Worm (Caenorhabditis elegans) whole organism, mixed stage, embryonic: ENCODE data around the gene F22B8.3.

Source experiments
- bed-3 ChIP-seq: fragments of 200-800 bp; sonication (Bioruptor generic); optimal IDR thresholded peaks from 3 replicates; lab custom pipeline; 2018; ENCODE audit warnings: mild to moderate bottlenecking, missing genetic modification characterization, moderate library complexity, missing compliant biosample characterization
- blmp-1 ChIP-seq: fragments of 150-350 bp; optimal IDR thresholded peaks from 2 replicates; lab custom pipeline; 2014; ENCODE audit warnings: missing biosample characterization, missing genetic modification characterization
- ceh-39 ChIP-seq: fragments of 150-350 bp; optimal IDR thresholded peaks from 2 replicates; lab custom pipeline; 2014; ENCODE audit warnings: missing biosample characterization, missing genetic modification characterization
- ceh-43 ChIP-seq: fragments of 200-800 bp; sonication (Bioruptor generic); optimal IDR thresholded peaks from 2 replicates; lab custom pipeline; 2018; ENCODE audit warnings: mild to moderate bottlenecking, missing genetic modification characterization, moderate library complexity, missing compliant biosample characterization
- ceh-83 ChIP-seq: fragments of 200-800 bp; sonication (Bioruptor generic); optimal IDR thresholded peaks from 2 replicates; lab custom pipeline; 2018; ENCODE audit warnings: mild to moderate bottlenecking, missing genetic modification characterization, missing compliant biosample characterization
- ces-1 ChIP-seq: fragments of 150-350 bp; optimal IDR thresholded peaks from 2 replicates; lab custom pipeline; 2014; ENCODE audit warnings: missing biosample characterization, missing genetic modification reagents, missing genetic modification characterization
- drap-1 ChIP-seq: fragments of 200-800 bp; sonication (Bioruptor generic); optimal IDR thresholded peaks from 3 replicates; lab custom pipeline; 2018; ENCODE audit warnings: mild to moderate bottlenecking, missing genetic modification characterization, missing compliant biosample characterization
- elt-1 ChIP-seq: sonication (generic microtip); optimal IDR thresholded peaks from 2 replicates; lab custom pipeline; 2017; ENCODE audit warnings: missing genetic modification characterization, mild to moderate bottlenecking, missing compliant biosample characterization, antibody characterized with exemption, moderate library complexity, borderline replicate concordance; ENCODE audit not compliant: insufficient read depth
- elt-3 ChIP-seq: fragments of 150-350 bp; optimal IDR thresholded peaks from 2 replicates; lab custom pipeline; 2014; ENCODE audit warnings: missing biosample characterization, missing genetic modification characterization
- flh-1 ChIP-seq: fragments of 200-800 bp; sonication (Bioruptor generic); optimal IDR thresholded peaks from 2 replicates; lab custom pipeline; 2018; ENCODE audit warnings: mild to moderate bottlenecking, missing genetic modification characterization, moderate library complexity, missing compliant biosample characterization
- ham-2 ChIP-seq: fragments of 200-800 bp; sonication (Bioruptor generic); optimal IDR thresholded peaks from 2 replicates; lab custom pipeline; 2018; ENCODE audit warnings: mild to moderate bottlenecking, missing genetic modification characterization, missing compliant biosample characterization
- hlh-1 ChIP-seq: fragments of 150-350 bp; optimal IDR thresholded peaks from 2 replicates; lab custom pipeline; 2014; ENCODE audit warnings: missing biosample characterization, missing genetic modification reagents, missing genetic modification characterization
- lin-13 ChIP-seq: fragments of 150-350 bp; optimal IDR thresholded peaks from 2 replicates; lab custom pipeline; 2014; ENCODE audit warnings: missing biosample characterization, missing genetic modification characterization
- lin-32 ChIP-seq: fragments of 200-800 bp; sonication (Bioruptor generic); optimal IDR thresholded peaks from 2 replicates; lab custom pipeline; 2018; ENCODE audit warnings: mild to moderate bottlenecking, missing genetic modification characterization, missing compliant biosample characterization
- lsy-2 ChIP-seq: fragments of 150-350 bp; optimal IDR thresholded peaks from 2 replicates; lab custom pipeline; 2014; ENCODE audit warnings: missing biosample characterization, missing genetic modification characterization
- mep-1 ChIP-seq: fragments of 150-350 bp; optimal IDR thresholded peaks from 2 replicates; lab custom pipeline; 2017; ENCODE audit warnings: missing biosample characterization, missing genetic modification reagents, missing genetic modification characterization, inconsistent platforms
- mls-2 ChIP-seq: sonication (generic microtip); optimal IDR thresholded peaks from 2 replicates; lab custom pipeline; 2016; ENCODE audit warnings: mild to moderate bottlenecking, missing genetic modification characterization, moderate library complexity, missing compliant biosample characterization
- nhr-2 ChIP-seq: fragments of 150-350 bp; optimal IDR thresholded peaks from 2 replicates; lab custom pipeline; 2014; ENCODE audit warnings: missing biosample characterization, missing genetic modification characterization
- nhr-237 ChIP-seq: fragments of 150-350 bp; optimal IDR thresholded peaks from 2 replicates; lab custom pipeline; 2014; ENCODE audit warnings: missing biosample characterization, missing genetic modification characterization
- nhr-28 ChIP-seq: fragments of 150-350 bp; optimal IDR thresholded peaks from 2 replicates; lab custom pipeline; 2014; ENCODE audit warnings: missing biosample characterization, missing genetic modification characterization
- nhr-76 ChIP-seq: sonication (generic microtip); optimal IDR thresholded peaks from 2 replicates; lab custom pipeline; 2017; ENCODE audit warnings: missing biosample characterization, missing genetic modification characterization
- pha-4 ChIP-seq: fragments of 150-350 bp; optimal IDR thresholded peaks from 2 replicates; lab custom pipeline; 2018; ENCODE audit warnings: missing biosample characterization, missing genetic modification reagents, missing genetic modification characterization
- sem-2 ChIP-seq: fragments of 200-800 bp; sonication (Bioruptor generic); optimal IDR thresholded peaks from 2 replicates; lab custom pipeline; 2018; ENCODE audit warnings: mild to moderate bottlenecking, missing genetic modification characterization, missing compliant biosample characterization
- snpc-4 ChIP-seq: fragments of 150-350 bp; optimal IDR thresholded peaks from 2 replicates; lab custom pipeline; 2014; ENCODE audit warnings: missing biosample characterization, missing genetic modification characterization
- sptf-1 ChIP-seq: sonication (generic microtip); optimal IDR thresholded peaks from 2 replicates; lab custom pipeline; 2017; ENCODE audit warnings: mild to moderate bottlenecking, missing genetic modification characterization, moderate library complexity, missing compliant biosample characterization
- tbx-8 ChIP-seq: fragments of 200-800 bp; sonication (Bioruptor generic); optimal IDR thresholded peaks from 2 replicates; lab custom pipeline; 2018; ENCODE audit warnings: mild to moderate bottlenecking, missing genetic modification characterization, moderate library complexity, missing compliant biosample characterization
- unc-120 ChIP-seq: sonication (generic microtip); optimal IDR thresholded peaks from 2 replicates; lab custom pipeline; 2017; ENCODE audit warnings: missing genetic modification characterization, missing compliant biosample characterization; ENCODE audit not compliant: poor library complexity, severe bottlenecking
- unc-39 ChIP-seq: fragments of 150-350 bp; optimal IDR thresholded peaks from 2 replicates; lab custom pipeline; 2014; ENCODE audit warnings: missing biosample characterization, missing genetic modification characterization
- unc-62 ChIP-seq: fragments of 150-350 bp; optimal IDR thresholded peaks from 2 replicates; lab custom pipeline; 2014; ENCODE audit warnings: missing biosample characterization, missing genetic modification reagents, missing genetic modification characterization
- zip-8 ChIP-seq: fragments of 150-350 bp; optimal IDR thresholded peaks from 2 replicates; lab custom pipeline; 2014; ENCODE audit warnings: missing biosample characterization, missing genetic modification characterization

F22B8.3 gene

DNA sequence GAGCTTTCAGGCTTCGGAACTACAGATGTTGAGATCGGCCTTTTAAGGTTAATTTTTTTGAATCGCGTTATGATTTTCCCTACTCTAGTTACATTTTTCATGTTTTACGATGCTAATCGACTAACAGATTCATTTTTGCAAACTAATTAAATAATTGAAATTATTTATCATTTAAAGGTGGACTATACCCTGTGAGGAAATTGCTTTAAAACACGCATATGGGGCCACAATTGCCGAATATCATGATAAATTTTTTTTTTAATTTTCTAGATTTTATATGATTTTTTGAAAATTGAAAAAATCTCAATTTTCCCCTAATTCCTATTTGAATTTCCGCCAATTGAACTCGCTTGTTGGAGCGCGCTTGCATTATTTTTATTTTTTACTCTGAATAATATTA is 28.8 kb upstream of the F22B8.3 start, which contains the start of gene fbxa-100:
TSS of gene fbxa-100 (minus strand) at position 101 of the 400 bp plus-strand sequence.
- TF ChIP-seq ceh-43 (GFP tag; lab: Kevin White, UChicago) (no peak), sem-2 (GFP tag; lab: Kevin White, UChicago) (no peak), unc-120 (tag; lab: Kevin White, UChicago) (no peak), nhr-28 (no peak), elt-3 (no peak), elt-1 (tag; lab: Kevin White, UChicago) (no peak), ham-2 (no peak), mls-2 (tag; lab: Kevin White, UChicago) (no peak), nhr-76 (no peak), drap-1 (GFP tag; lab: Kevin White, UChicago) (no peak), unc-62 (GFP tag; lab: Kevin White, UChicago) (no peak), ceh-39 (no peak), ces-1 (GFP tag; lab: Kevin White, UChicago) (no peak)
- TF ChIP-seq, all 35 proteins: peak for 0

DNA sequence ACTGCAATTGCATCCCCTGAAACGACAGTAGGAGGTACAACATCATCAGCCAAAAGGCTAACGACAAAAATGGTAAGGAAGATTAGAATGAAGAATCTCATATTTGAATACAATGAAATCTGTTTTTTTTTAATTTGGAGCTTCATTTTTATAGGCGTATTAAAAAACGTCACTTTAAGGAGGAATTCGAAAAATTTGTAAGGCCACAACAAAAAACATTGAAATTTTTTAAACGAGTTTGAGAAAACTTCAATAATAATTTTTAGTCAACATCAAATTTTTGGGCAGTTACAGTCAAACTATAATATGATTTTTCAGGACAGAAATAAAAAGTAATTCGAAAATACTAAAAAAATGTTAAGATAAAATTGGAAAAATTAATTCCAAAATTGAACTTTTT is 28.0 kb upstream of the F22B8.3 start, which contains the start of gene F14H3.14:
TSS of gene F14H3.14 (minus strand) at position 101 of the 400 bp plus-strand sequence.
- no peak for TF ChIP-seq sem-2 (GFP tag; lab: Kevin White, UChicago)
- TF ChIP-seq tbx-8 (GFP tag; lab: Kevin White, UChicago) = no peak
- TF ChIP-seq hlh-1 (tag; lab: Kevin White, UChicago) = no peak
- TF ChIP-seq ham-2 = no peak
- TF ChIP-seq unc-120 (tag; lab: Kevin White, UChicago) = no peak
- TF ChIP-seq ceh-39 = no peak
- TF ChIP-seq, all 35 proteins: peak for 0

DNA sequence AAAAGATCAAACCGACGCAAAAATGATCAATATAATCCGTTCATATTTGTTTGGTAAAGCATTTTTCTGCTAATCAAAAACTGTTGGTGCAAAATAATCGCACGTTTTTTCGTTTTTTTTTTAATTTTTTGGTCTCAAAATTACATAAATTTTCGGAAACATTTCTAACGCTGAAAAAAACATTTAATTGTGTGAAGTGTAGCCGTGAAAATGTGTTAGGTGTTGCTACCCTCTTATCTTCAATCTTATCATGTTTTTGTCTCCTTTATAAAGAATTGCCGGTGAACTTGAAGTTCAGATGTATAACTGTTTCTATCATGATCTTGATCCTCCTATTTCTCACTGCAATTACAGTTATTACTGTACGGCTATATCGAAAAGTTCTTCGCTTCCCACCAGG is 21.8 kb upstream of the F22B8.3 start, which contains the start of gene cyp-35D1:
TSS of gene cyp-35D1 (plus strand) at position 301 of the 400 bp plus-strand sequence.
- TF ChIP-seq pha-4 (no peak), nhr-76 (no peak), unc-39 (tag; lab: Kevin White, UChicago) (no peak), lsy-2 (tag; lab: Kevin White, UChicago) (no peak), elt-3 (no peak), ceh-43 (GFP tag; lab: Kevin White, UChicago) (no peak), zip-8 (tag; lab: Kevin White, UChicago) (no peak), blmp-1 (no peak), snpc-4 (no peak)

DNA sequence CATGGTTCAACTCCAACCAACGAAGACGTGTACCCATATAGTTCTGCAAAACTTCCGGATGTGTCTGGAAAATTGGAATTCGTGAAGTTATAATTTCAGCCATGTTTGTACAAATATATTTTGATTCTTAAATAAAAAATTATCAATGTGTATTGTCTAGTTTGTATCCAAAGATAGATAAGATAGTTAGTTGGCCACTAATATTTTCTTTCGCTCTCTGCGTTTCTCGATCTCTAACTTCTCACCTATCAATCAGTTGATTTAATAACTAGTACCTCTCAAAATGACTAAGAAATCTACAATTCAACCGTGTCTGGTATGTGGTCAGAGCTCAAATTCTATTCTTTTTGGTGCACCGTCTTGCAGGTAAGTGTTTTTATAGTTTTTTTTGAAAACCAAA is 19.6 kb upstream of the F22B8.3 start, which contains the start of gene nhr-176:
TSS of gene nhr-176 (plus strand) at position 159 of the 400 bp plus-strand sequence.
- no peak for TF ChIP-seq sptf-1
- TF ChIP-seq ceh-83 = no peak
- TF ChIP-seq mep-1 = no peak
- TF ChIP-seq ceh-43 (GFP tag; lab: Kevin White, UChicago) = no peak
- TF ChIP-seq nhr-2 (tag; lab: Kevin White, UChicago) = no peak
- TF ChIP-seq nhr-28 = no peak
- TF ChIP-seq elt-1 (tag; lab: Kevin White, UChicago) = no peak
- no peak for TF ChIP-seq flh-1 (GFP tag; lab: Kevin White, UChicago)
- TF ChIP-seq lin-13 (tag; lab: Kevin White, UChicago) = no peak
- TF ChIP-seq sem-2 (GFP tag; lab: Kevin White, UChicago) = no peak
- no peak for TF ChIP-seq hlh-1 (tag; lab: Kevin White, UChicago)
- TF ChIP-seq, all 35 proteins: peak for 0

DNA sequence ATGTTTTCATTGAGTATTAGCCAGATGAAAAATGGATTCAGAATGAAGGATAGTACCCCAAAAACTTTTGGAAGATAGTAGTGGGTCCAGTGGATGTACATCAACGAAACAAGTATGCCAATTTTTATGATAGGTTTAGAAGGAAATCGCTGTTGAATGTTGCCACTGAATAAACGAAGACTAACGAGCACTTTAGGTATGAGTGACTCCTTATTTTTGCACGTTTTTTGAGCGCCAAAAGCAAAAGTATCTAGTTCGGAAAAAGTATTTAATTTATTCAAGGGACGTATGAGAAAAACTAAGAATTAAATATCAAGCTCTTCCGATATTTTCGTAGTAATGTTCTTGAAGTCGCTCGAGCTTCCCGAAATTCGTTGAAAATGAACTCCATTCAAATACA is 16.9 kb upstream of the F22B8.3 start, which contains the start of gene srj-10:
TSS of gene srj-10 (minus strand) at position 101 of the 400 bp plus-strand sequence.
- TF ChIP-seq nhr-2 (tag; lab: Kevin White, UChicago) = no peak
- TF ChIP-seq tbx-8 (GFP tag; lab: Kevin White, UChicago) = no peak
- TF ChIP-seq hlh-1 (tag; lab: Kevin White, UChicago) = no peak
- TF ChIP-seq lin-32 (GFP tag; lab: Kevin White, UChicago) = no peak
- TF ChIP-seq lin-13 (tag; lab: Kevin White, UChicago) = no peak
- TF ChIP-seq ces-1 (GFP tag; lab: Kevin White, UChicago) = no peak
- TF ChIP-seq nhr-237 (tag; lab: Kevin White, UChicago) = no peak
- TF ChIP-seq sem-2 (GFP tag; lab: Kevin White, UChicago) = no peak
- no peak for TF ChIP-seq unc-120 (tag; lab: Kevin White, UChicago)
- no peak for TF ChIP-seq flh-1 (GFP tag; lab: Kevin White, UChicago)
- no peak for TF ChIP-seq ceh-43 (GFP tag; lab: Kevin White, UChicago)
- no peak for TF ChIP-seq unc-62 (GFP tag; lab: Kevin White, UChicago)
- TF ChIP-seq drap-1 (GFP tag; lab: Kevin White, UChicago) = no peak
- TF ChIP-seq lsy-2 (tag; lab: Kevin White, UChicago) = no peak
- TF ChIP-seq elt-3 = no peak
- no peak for TF ChIP-seq unc-39 (tag; lab: Kevin White, UChicago)
- no peak for TF ChIP-seq bed-3 (GFP tag; lab: Kevin White, UChicago)
- TF ChIP-seq, all 35 proteins: peak for 0
